Worm (Caenorhabditis elegans) whole organism, L1 larva: ENCODE data around the gene clec-126.

ENCODE experiments used
- ama-1 ChIP-seq: fragments of 150-350 bp; optimal IDR thresholded peaks from 2 replicates; lab custom pipeline; 2014
- egl-13 ChIP-seq: sonication (generic microtip); optimal IDR thresholded peaks from 2 replicates; lab custom pipeline; 2016; ENCODE audit warnings: missing genotype, missing genetic modification reagents, missing genetic modification characterization, missing compliant biosample characterization
- hlh-17 ChIP-seq: fragments of 200-800 bp; sonication (Bioruptor generic); optimal IDR thresholded peaks from 2 replicates; lab custom pipeline; 2018; ENCODE audit warnings: missing genetic modification characterization, mild to moderate bottlenecking, missing compliant biosample characterization, moderate library complexity, borderline replicate concordance
- lin-13 ChIP-seq: fragments of 150-350 bp; optimal IDR thresholded peaks from 2 replicates; lab custom pipeline; 2014; ENCODE audit warnings: missing biosample characterization, missing genetic modification reagents, missing genetic modification characterization
- mdl-1 ChIP-seq, 2 experiments: fragments of 150-350 bp; optimal IDR thresholded peaks; 2 replicates each; lab custom pipeline; 2014 to 2017; ENCODE audit warnings: missing biosample characterization in 2 of 2, missing genetic modification characterization in 2 of 2, inconsistent platforms in 1 of 2
- nhr-12 ChIP-seq: sonication (generic microtip); optimal IDR thresholded peaks from 2 replicates; lab custom pipeline; 2017; ENCODE audit warnings: missing biosample characterization, missing genetic modification characterization
- nhr-237 ChIP-seq: fragments of 150-350 bp; optimal IDR thresholded peaks from 2 replicates; lab custom pipeline; 2014; ENCODE audit warnings: missing biosample characterization, missing genetic modification characterization
- unc-130 ChIP-seq: fragments of 150-350 bp; optimal IDR thresholded peaks from 2 replicates; lab custom pipeline; 2017; ENCODE audit warnings: missing biosample characterization, missing genetic modification characterization, inconsistent platforms
- zip-4 ChIP-seq: fragments of 200-800 bp; sonication (Bioruptor generic); optimal IDR thresholded peaks from 2 replicates; lab custom pipeline; 2018; ENCODE audit warnings: mild to moderate bottlenecking, missing genetic modification characterization, moderate library complexity, missing compliant biosample characterization

ce11 chrII:3482231-3482630 lies 37.1 kb upstream of the clec-126 start, which contains the start of gene smu-2:
- TF ChIP-seq ama-1 (lab: Kevin White, UChicago) (no peak), lin-13 (GFP tag; lab: Kevin White, UChicago) (peak; percentile 28), mdl-1 (tag; optimal IDR thresholded peaks at IDR 0.05; lab: Kevin White, UChicago) (no peak), nhr-12 (tag; lab: Kevin White, UChicago) (no peak), hlh-17 (GFP tag; lab: Kevin White, UChicago) (no peak), egl-13 (tag; lab: Kevin White, UChicago) (peak; percentile 25), zip-4 (no peak), nhr-237 (peak; percentile 39), unc-130 (tag; lab: Kevin White, UChicago) (no peak)
